Fruit fly (Drosophila melanogaster) whole organism, pupa: ENCODE measurements around the gene Cyp313a1.

Experiments
- CG10348 ChIP-seq: fragments of 200-800 bp; sonication (Bioruptor generic); IDR thresholded peaks from 2 replicates; pipeline ENCODE4 v1.3.6; 2022; ENCODE audit warnings: missing biosample characterization, missing genetic modification characterization
- CG12605 ChIP-seq: fragments of 200-800 bp; sonication (Bioruptor generic); IDR thresholded peaks from 2 replicates; pipeline ENCODE4 v1.3.6; 2022; ENCODE audit warnings: missing biosample characterization, missing genetic modification characterization
- CG13204 ChIP-seq: fragments of 200-800 bp; sonication (Bioruptor generic); optimal IDR thresholded peaks from 2 replicates; lab custom pipeline; 2018; ENCODE audit warnings: missing biosample characterization, mild to moderate bottlenecking, missing genetic modification characterization, moderate library complexity
- CG14655 ChIP-seq: fragments of 200-800 bp; sonication (Bioruptor generic); optimal IDR thresholded peaks from 3 replicates; lab custom pipeline; 2017; ENCODE audit warnings: mild to moderate bottlenecking, missing biosample characterization, missing genetic modification reagents, missing genetic modification characterization
- CG15710 ChIP-seq: fragments of 200-800 bp; sonication (Bioruptor generic); optimal IDR thresholded peaks from 2 replicates; lab custom pipeline; 2018; ENCODE audit warnings: missing biosample characterization, mild to moderate bottlenecking, missing genetic modification characterization, moderate library complexity
- CG17806 ChIP-seq: fragments of 200-800 bp; sonication (Bioruptor generic); optimal IDR thresholded peaks from 2 replicates; lab custom pipeline; 2018; ENCODE audit warnings: missing biosample characterization, mild to moderate bottlenecking, missing genetic modification characterization, moderate library complexity
- CG32121 ChIP-seq: fragments of 200-800 bp; sonication (Bioruptor generic); IDR thresholded peaks from 2 replicates; pipeline ENCODE4 v1.3.6; 2022; ENCODE audit warnings: missing biosample characterization, missing genetic modification characterization
- CG34367 ChIP-seq: fragments of 200-800 bp; sonication (Bioruptor generic); optimal IDR thresholded peaks from 2 replicates; lab custom pipeline; 2018; ENCODE audit warnings: missing biosample characterization, mild to moderate bottlenecking, missing genetic modification characterization
- CG4496 ChIP-seq: fragments of 200-800 bp; sonication (Bioruptor generic); IDR thresholded peaks from 3 replicates; pipeline ENCODE4 v1.3.6; 2022; ENCODE audit warnings: missing biosample characterization, missing genetic modification characterization
- CG8159 ChIP-seq: fragments of 200-800 bp; sonication (Bioruptor generic); optimal IDR thresholded peaks from 3 replicates; lab custom pipeline; 2018; ENCODE audit warnings: missing biosample characterization, mild to moderate bottlenecking, missing genetic modification characterization, moderate library complexity
- CG8301 ChIP-seq: fragments of 200-800 bp; sonication (Bioruptor generic); optimal IDR thresholded peaks from 2 replicates; lab custom pipeline; 2018; ENCODE audit warnings: missing biosample characterization, mild to moderate bottlenecking, missing genetic modification characterization
- CG9948 ChIP-seq: fragments of 200-800 bp; sonication (Bioruptor generic); optimal IDR thresholded peaks from 2 replicates; lab custom pipeline; 2018; ENCODE audit warnings: missing biosample characterization, mild to moderate bottlenecking, missing genetic modification characterization, moderate library complexity
- D1 ChIP-seq: fragments of 200-800 bp; sonication (Bioruptor generic); optimal IDR thresholded peaks from 2 replicates; lab custom pipeline; 2018; ENCODE audit warnings: missing biosample characterization, mild to moderate bottlenecking, missing genetic modification characterization, moderate library complexity
- EcR ChIP-seq: fragments of 200-800 bp; sonication (Bioruptor generic); optimal IDR thresholded peaks from 3 replicates; lab custom pipeline; 2019; ENCODE audit warnings: missing biosample characterization, missing genetic modification characterization, mild to moderate bottlenecking, moderate library complexity, missing genetic modification reagents
- Ets98B ChIP-seq: fragments of 200-800 bp; sonication (Bioruptor generic); IDR thresholded peaks from 2 replicates; pipeline ENCODE4 v1.3.6; 2022; ENCODE audit warnings: missing biosample characterization, missing genetic modification characterization
- Pif1A ChIP-seq: fragments of 200-800 bp; sonication (Bioruptor generic); optimal IDR thresholded peaks from 3 replicates; lab custom pipeline; 2016; ENCODE audit warnings: missing biosample characterization, missing genetic modification characterization
- Pif1B ChIP-seq: fragments of 200-800 bp; sonication (Bioruptor generic); optimal IDR thresholded peaks from 3 replicates; lab custom pipeline; 2016; ENCODE audit warnings: missing biosample characterization, missing genetic modification characterization
- Snoo ChIP-seq: fragments of 200-800 bp; sonication (Bioruptor generic); optimal IDR thresholded peaks from 3 replicates; lab custom pipeline; 2017; ENCODE audit warnings: missing biosample characterization, mild to moderate bottlenecking, missing genetic modification characterization, inconsistent platforms
- fd96Ca ChIP-seq: fragments of 200-800 bp; sonication (Bioruptor generic); IDR thresholded peaks from 3 replicates; pipeline ENCODE4 v1.3.6; 2022; ENCODE audit warnings: missing biosample characterization, missing genetic modification characterization
- gl ChIP-seq: fragments of 200-800 bp; sonication (Bioruptor generic); optimal IDR thresholded peaks from 2 replicates; lab custom pipeline; 2018; ENCODE audit warnings: missing biosample characterization, mild to moderate bottlenecking, missing genetic modification characterization
- rn ChIP-seq: fragments of 200-800 bp; sonication (Bioruptor generic); IDR thresholded peaks from 2 replicates; pipeline ENCODE4 v1.3.6; 2022; ENCODE audit warnings: missing biosample characterization, missing genetic modification characterization

Gene Cyp313a1

dm6 chr3R:14496385-14496784 is 24.5 kb upstream of the Cyp313a1 start:
- TF ChIP-seq CG34367 (tag; lab: Kevin White, UChicago) (no peak), CG8301 (tag; lab: Kevin White, UChicago) (peak; percentile 10), CG9948 (peak; percentile 19), CG13204 (GFP tag; lab: Kevin White, UChicago) (no peak), CG10348 (GFP tag; lab: Robert Waterston, UW) (no peak), CG4496 (GFP tag; lab: Robert Waterston, UW) (no peak), CG32121 (GFP tag; lab: Robert Waterston, UW) (no peak), CG17806 (tag; lab: Kevin White, UChicago) (peak; percentile 28), Snoo (tag; lab: Kevin White, UChicago) (peak; percentile 8), CG8159 (tag; lab: Kevin White, UChicago) (peak; percentile 42), gl (tag; lab: Kevin White, UChicago) (no peak), fd96Ca (GFP tag; lab: Robert Waterston, UW) (no peak), Pif1A (GFP tag; lab: Kevin White, UChicago) (no peak), Pif1B (GFP tag; lab: Kevin White, UChicago) (no peak), CG14655 (GFP tag; lab: Kevin White, UChicago) (peak; percentile 23), EcR (no peak), CG15710 (tag; lab: Kevin White, UChicago) (peak; percentile 16), D1 (no peak), Ets98B (peak; percentile 41; the same call in 1 of the 2 replicates), rn (no peak), CG12605 (no peak)

DNA sequence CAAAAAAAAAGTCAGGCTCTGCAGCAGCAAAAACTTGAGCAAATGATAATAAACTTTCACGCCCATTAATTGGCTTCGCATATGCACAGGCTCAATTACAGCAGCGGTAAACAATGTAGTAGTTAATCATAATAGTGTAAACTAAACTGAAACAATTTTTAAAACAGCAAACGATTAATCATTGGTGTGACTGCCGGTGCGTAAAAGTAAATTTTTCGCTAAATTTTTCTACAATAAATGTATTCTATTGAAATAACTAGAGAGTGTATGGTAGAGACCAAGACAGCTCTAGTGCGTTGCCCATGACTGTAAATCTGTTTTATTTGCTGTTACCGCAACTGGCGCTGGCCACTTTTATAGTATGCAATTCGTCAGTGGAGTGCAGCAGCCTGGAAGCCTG is 22.8 kb upstream of the Cyp313a1 start:
- TF ChIP-seq CG9948 = peak; percentile 58
- TF ChIP-seq Pif1A (GFP tag; lab: Kevin White, UChicago) = peak; percentile 62
- peak; percentile 54 for TF ChIP-seq CG34367 (tag; lab: Kevin White, UChicago)
- TF ChIP-seq fd96Ca (GFP tag; lab: Robert Waterston, UW) = peak; percentile 47; the same call in 1 of the 3 replicates
- peak; percentile 66 for TF ChIP-seq CG15710 (tag; lab: Kevin White, UChicago)
- peak; percentile 73; the same call in 1 of the 2 replicates for TF ChIP-seq CG32121 (GFP tag; lab: Robert Waterston, UW)
- no peak for TF ChIP-seq D1
- no peak for TF ChIP-seq CG12605
- peak; percentile 66; the same call in 2 of the 3 replicates for TF ChIP-seq CG4496 (GFP tag; lab: Robert Waterston, UW)
- peak; percentile 42 for TF ChIP-seq CG17806 (tag; lab: Kevin White, UChicago)
- peak; percentile 58 for TF ChIP-seq CG14655 (GFP tag; lab: Kevin White, UChicago)
- TF ChIP-seq CG13204 (GFP tag; lab: Kevin White, UChicago) = peak; percentile 32
- peak; percentile 65 for TF ChIP-seq Pif1B (GFP tag; lab: Kevin White, UChicago)
- TF ChIP-seq Snoo (tag; lab: Kevin White, UChicago) = peak; percentile 53
- no peak for TF ChIP-seq CG10348 (GFP tag; lab: Robert Waterston, UW)
- 0 out of 2 replicates have a peak, but pooled peaks have one; percentile 44 for TF ChIP-seq rn
- no peak for TF ChIP-seq gl (tag; lab: Kevin White, UChicago)
- peak; percentile 59 for TF ChIP-seq CG8159 (tag; lab: Kevin White, UChicago)
- TF ChIP-seq CG8301 (tag; lab: Kevin White, UChicago) = peak; percentile 29
- TF ChIP-seq EcR = no peak
- TF ChIP-seq Ets98B = peak; percentile 71

DNA sequence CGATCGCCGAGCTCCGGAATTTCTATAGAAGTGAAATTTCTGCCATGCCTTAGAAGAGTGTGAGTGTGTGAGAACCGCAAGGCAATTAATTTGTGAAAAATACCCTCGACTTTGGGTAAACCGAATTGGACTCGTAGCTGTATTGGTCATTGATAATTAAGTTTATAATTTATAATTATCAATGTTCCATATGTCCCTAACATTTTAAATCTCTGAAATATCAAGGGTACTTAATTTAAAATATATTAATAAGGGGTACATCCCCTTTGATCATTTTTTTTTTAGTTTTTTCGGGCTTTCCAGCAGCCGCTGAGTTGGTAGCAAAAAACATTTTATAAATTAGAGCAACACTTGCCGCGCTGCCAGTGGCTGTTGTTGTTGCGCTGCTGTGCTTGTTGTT is 15.7 kb upstream of the Cyp313a1 start:
- TF ChIP-seq rn = no peak
- TF ChIP-seq CG12605 = 0 out of 2 replicates have a peak, but pooled peaks have one; percentile 10
- TF ChIP-seq CG13204 (GFP tag; lab: Kevin White, UChicago) = no peak
- no peak for TF ChIP-seq Snoo (tag; lab: Kevin White, UChicago)
- no peak for TF ChIP-seq EcR
- TF ChIP-seq CG4496 (GFP tag; lab: Robert Waterston, UW) = no peak
- TF ChIP-seq CG14655 (GFP tag; lab: Kevin White, UChicago) = no peak
- TF ChIP-seq CG8301 (tag; lab: Kevin White, UChicago) = peak; percentile 44
- TF ChIP-seq fd96Ca (GFP tag; lab: Robert Waterston, UW) = no peak
- no peak for TF ChIP-seq CG17806 (tag; lab: Kevin White, UChicago)

- no peak for TF ChIP-seq CG12605
- TF ChIP-seq CG34367 (tag; lab: Kevin White, UChicago) = peak; percentile 38
- TF ChIP-seq CG4496 (GFP tag; lab: Robert Waterston, UW) = peak; percentile 53; the same call in 2 of the 3 replicates
- no peak for TF ChIP-seq EcR
- TF ChIP-seq fd96Ca (GFP tag; lab: Robert Waterston, UW) = no peak
- TF ChIP-seq CG15710 (tag; lab: Kevin White, UChicago) = peak; percentile 47
- peak; percentile 27 for TF ChIP-seq Pif1A (GFP tag; lab: Kevin White, UChicago)
- TF ChIP-seq CG8301 (tag; lab: Kevin White, UChicago) = peak; percentile 9
- peak; percentile 25 for TF ChIP-seq Snoo (tag; lab: Kevin White, UChicago)
- TF ChIP-seq CG17806 (tag; lab: Kevin White, UChicago) = peak; percentile 34
- peak; percentile 54 for TF ChIP-seq CG8159 (tag; lab: Kevin White, UChicago)
- no peak for TF ChIP-seq CG14655 (GFP tag; lab: Kevin White, UChicago)
Observed at dm6 chr3R:14511123-14511908, 9.5 kb upstream of the Cyp313a1 start, which contains the start of the genes HtrA2 and mRpL11. Gene HtrA2 (minus strand): TSS chr3R:14511712. Gene mRpL11 (plus strand): TSS chr3R:14511838.

DNA sequence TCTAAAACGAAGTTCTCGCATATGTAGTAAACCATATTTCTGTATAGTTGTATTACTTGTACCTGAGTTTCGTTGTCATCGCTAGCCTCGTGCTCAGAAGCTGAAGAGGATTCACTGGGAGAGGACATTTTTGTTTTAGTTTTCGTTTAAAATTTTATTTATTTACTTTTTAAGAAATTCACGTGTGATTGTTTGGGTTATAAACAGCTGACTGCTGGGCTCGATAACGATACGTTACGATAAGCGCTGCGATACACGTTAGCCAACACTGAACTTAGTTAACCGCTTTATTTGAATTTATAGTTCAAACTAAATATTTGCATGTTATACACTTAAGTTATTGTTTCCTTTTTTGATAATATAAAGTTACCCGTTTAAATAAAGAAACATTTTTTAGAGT is 7.4 kb upstream of the Cyp313a1 start, which contains the start of gene CG8461:
TSS of gene CG8461 (minus strand) at position 218 of the 400 bp plus-strand sequence.
- TF ChIP-seq CG8301 (tag; lab: Kevin White, UChicago) (no peak), Snoo (tag; lab: Kevin White, UChicago) (no peak), Ets98B (no peak), CG17806 (tag; lab: Kevin White, UChicago) (no peak), CG4496 (GFP tag; lab: Robert Waterston, UW) (no peak), CG10348 (GFP tag; lab: Robert Waterston, UW) (no peak), D1 (no peak), Pif1A (GFP tag; lab: Kevin White, UChicago) (no peak), CG12605 (no peak), CG34367 (tag; lab: Kevin White, UChicago) (no peak), CG9948 (no peak)
